Worm (Caenorhabditis elegans) whole organism, L4/young adult: ENCODE results near the gene ZK512.10.

Source experiments
- dao-5 ChIP-seq: sonication (generic microtip); optimal IDR thresholded peaks from 2 replicates; lab custom pipeline; 2016; ENCODE audit warnings: missing genotype, missing genetic modification characterization, moderate library complexity, missing compliant biosample characterization
- him-1 ChIP-seq: sonication (generic microtip); optimal IDR thresholded peaks from 2 replicates; lab custom pipeline; 2016; ENCODE audit warnings: missing genotype, missing genetic modification reagents, missing genetic modification characterization, missing compliant biosample characterization

DNA sequence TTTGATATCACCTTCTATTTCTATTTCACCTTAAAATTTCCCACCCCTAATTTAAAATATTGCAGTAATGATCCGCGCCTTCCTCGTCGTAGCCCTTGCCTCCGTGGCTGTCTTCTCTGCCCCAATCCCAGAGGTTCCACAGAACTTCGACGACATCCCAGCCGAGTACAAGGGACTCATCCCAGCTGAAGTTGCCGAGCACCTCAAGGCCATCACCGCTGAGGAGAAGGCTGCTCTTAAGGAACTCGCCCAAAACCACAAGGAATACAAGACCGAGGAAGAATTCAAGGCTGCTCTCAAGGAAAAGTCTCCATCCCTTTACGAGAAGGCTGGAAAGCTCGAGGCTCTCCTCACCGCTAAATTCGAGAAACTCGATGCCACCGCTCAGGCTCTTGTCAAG, 48.9 kb upstream of the ZK512.10 start, which contains the start of gene far-2:
- TF ChIP-seq him-1 (tag; lab: Kevin White, UChicago) (no peak), dao-5 (tag; lab: Kevin White, UChicago) (no peak)
